Worm (Caenorhabditis elegans) whole organism, L1 larva: ENCODE data around the gene col-175.

Experiments used
- C04F5.9 ChIP-seq: sonication (generic microtip); optimal IDR thresholded peaks from 2 replicates; lab custom pipeline; 2016; ENCODE audit warnings: missing genetic modification characterization, missing compliant biosample characterization
- F16B12.6 ChIP-seq: fragments of 150-350 bp; optimal IDR thresholded peaks from 2 replicates; lab custom pipeline; 2014; ENCODE audit warnings: missing biosample characterization, missing genetic modification characterization
- Y116A8C.19 ChIP-seq: sonication (generic microtip); optimal IDR thresholded peaks from 2 replicates; lab custom pipeline; 2016; ENCODE audit warnings: missing compliant biosample characterization, missing genetic modification characterization, borderline replicate concordance
- aha-1 ChIP-seq: fragments of 150-350 bp; optimal IDR thresholded peaks from 2 replicates; lab custom pipeline; 2014; ENCODE audit warnings: missing biosample characterization, missing genetic modification characterization
- alr-1 ChIP-seq: fragments of 200-800 bp; sonication (Bioruptor generic); optimal IDR thresholded peaks from 2 replicates; lab custom pipeline; 2018; ENCODE audit warnings: borderline replicate concordance, mild to moderate bottlenecking, missing genetic modification characterization, missing compliant biosample characterization
- aly-2 ChIP-seq: fragments of 150-350 bp; optimal IDR thresholded peaks from 2 replicates; lab custom pipeline; 2014; ENCODE audit warnings: missing biosample characterization, missing genetic modification characterization
- ama-1 ChIP-seq: fragments of 150-350 bp; optimal IDR thresholded peaks from 2 replicates; lab custom pipeline; 2014
- ceh-8 ChIP-seq: fragments of 200-800 bp; sonication (Bioruptor generic); optimal IDR thresholded peaks from 2 replicates; lab custom pipeline; 2018; ENCODE audit warnings: mild to moderate bottlenecking, missing genetic modification characterization, moderate library complexity, missing compliant biosample characterization
- ceh-82 ChIP-seq, 3 experiments: fragments of 150-350 bp in 1 of 3; sonication (generic microtip) in 2 of 3; optimal IDR thresholded peaks; 2 replicates each; lab custom pipeline; 2014 to 2017; ENCODE audit warnings: missing biosample characterization in 3 of 3, missing genetic modification characterization in 3 of 3
- ceh-88 ChIP-seq: fragments of 200-800 bp; sonication (Bioruptor generic); IDR thresholded peaks from 2 replicates; pipeline ENCODE4 v1.3.6; 2022; ENCODE audit warnings: missing genetic modification characterization, missing compliant biosample characterization
- ceh-90 ChIP-seq: sonication (generic microtip); optimal IDR thresholded peaks from 2 replicates; lab custom pipeline; 2016; ENCODE audit warnings: missing genetic modification characterization, missing compliant biosample characterization
- dsc-1 ChIP-seq: sonication (generic microtip); optimal IDR thresholded peaks from 2 replicates; lab custom pipeline; 2016; ENCODE audit warnings: mild to moderate bottlenecking, missing genetic modification characterization, missing compliant biosample characterization
- efl-1 ChIP-seq, 4 experiments: fragments of 150-350 bp; optimal IDR thresholded peaks in 3 of 4; peaks in 1 of 4; 1 replicate in 1 of 4; 2 replicates in 3 of 4; lab custom pipeline; 2014; ENCODE audit warnings: missing biosample characterization in 2 of 4, missing genetic modification characterization in 2 of 4, missing genetic modification reagents in 2 of 4
- egl-13 ChIP-seq: sonication (generic microtip); optimal IDR thresholded peaks from 2 replicates; lab custom pipeline; 2016; ENCODE audit warnings: missing genotype, missing genetic modification reagents, missing genetic modification characterization, missing compliant biosample characterization
- egl-27 ChIP-seq, 2 experiments: fragments of 150-350 bp in 1 of 2; sonication (generic microtip); optimal IDR thresholded peaks; 3 replicates each; lab custom pipeline; 2017 to 2018; ENCODE audit warnings: missing biosample characterization in 2 of 2, missing genetic modification characterization in 2 of 2, missing genetic modification reagents in 2 of 2
- elt-2 ChIP-seq: sonication (generic microtip); optimal IDR thresholded peaks from 2 replicates; lab custom pipeline; 2016; ENCODE audit warnings: missing genetic modification characterization, mild to moderate bottlenecking, inconsistent platforms, missing compliant biosample characterization, missing genetic modification reagents
- elt-3 ChIP-seq, 6 experiments: fragments of 150-350 bp in 1 of 6; sonication (generic microtip); optimal IDR thresholded peaks; 2 replicates each; lab custom pipeline; 2017 to 2018; ENCODE audit warnings: missing biosample characterization in 6 of 6, missing genetic modification characterization in 6 of 6, inconsistent platforms in 1 of 6
- ets-5 ChIP-seq: fragments of 200-800 bp; sonication (Bioruptor generic); IDR thresholded peaks from 2 replicates; pipeline ENCODE4 v1.3.6; 2022; ENCODE audit warnings: missing genetic modification characterization, missing compliant biosample characterization
- fkh-10 ChIP-seq: sonication (generic microtip); optimal IDR thresholded peaks from 2 replicates; lab custom pipeline; 2017; ENCODE audit warnings: missing biosample characterization, missing genetic modification reagents, missing genetic modification characterization
- fkh-8 ChIP-seq: sonication (generic microtip); optimal IDR thresholded peaks from 2 replicates; lab custom pipeline; 2016; ENCODE audit warnings: mild to moderate bottlenecking, missing genetic modification characterization, missing compliant biosample characterization
- fos-1 ChIP-seq: fragments of 150-350 bp; optimal IDR thresholded peaks from 2 replicates; lab custom pipeline; 2014; ENCODE audit warnings: missing biosample characterization, missing genetic modification characterization
- grh-1 ChIP-seq: fragments of 200-800 bp; sonication (Bioruptor generic); IDR thresholded peaks from 2 replicates; pipeline ENCODE4 v1.3.6; 2022; ENCODE audit warnings: missing genetic modification reagents, missing genetic modification characterization, missing compliant biosample characterization
- hlh-4 ChIP-seq: sonication (generic microtip); optimal IDR thresholded peaks from 2 replicates; lab custom pipeline; 2016; ENCODE audit warnings: mild to moderate bottlenecking, missing genetic modification characterization, missing compliant biosample characterization
- irx-1 ChIP-seq: sonication (generic microtip); optimal IDR thresholded peaks from 2 replicates; lab custom pipeline; 2016; ENCODE audit warnings: missing genetic modification characterization, missing compliant biosample characterization
- jun-1 ChIP-seq: fragments of 150-350 bp; optimal IDR thresholded peaks from 2 replicates; lab custom pipeline; 2014; ENCODE audit warnings: missing biosample characterization, missing genetic modification reagents, missing genetic modification characterization
- lin-13 ChIP-seq: fragments of 150-350 bp; optimal IDR thresholded peaks from 2 replicates; lab custom pipeline; 2014; ENCODE audit warnings: missing biosample characterization, missing genetic modification reagents, missing genetic modification characterization
- lin-35 ChIP-seq, 2 experiments: fragments of 150-350 bp; optimal IDR thresholded peaks; 2 replicates each; lab custom pipeline; 2014; ENCODE audit warnings: missing biosample characterization in 2 of 2, missing genetic modification characterization in 2 of 2, missing genetic modification reagents in 2 of 2
- lin-39 ChIP-seq: fragments of 150-350 bp; optimal IDR thresholded peaks from 2 replicates; lab custom pipeline; 2014; ENCODE audit warnings: missing biosample characterization, missing genetic modification reagents, missing genetic modification characterization
- lir-3 ChIP-seq: sonication (generic microtip); optimal IDR thresholded peaks from 2 replicates; lab custom pipeline; 2016; ENCODE audit warnings: mild to moderate bottlenecking, missing genetic modification characterization, moderate library complexity, missing compliant biosample characterization; ENCODE audit not compliant: poor library complexity
- lsy-2 ChIP-seq, 2 experiments: fragments of 150-350 bp; optimal IDR thresholded peaks; 2 replicates each; lab custom pipeline; 2014; ENCODE audit warnings: missing biosample characterization in 2 of 2, missing genetic modification characterization in 2 of 2
- mab-9 ChIP-seq: fragments of 200-800 bp; sonication (Bioruptor generic); IDR thresholded peaks from 2 replicates; pipeline ENCODE4 v1.3.6; 2022; ENCODE audit warnings: missing genetic modification reagents, missing genetic modification characterization, missing compliant biosample characterization
- mef-2 ChIP-seq: fragments of 150-350 bp; optimal IDR thresholded peaks from 2 replicates; lab custom pipeline; 2014; ENCODE audit warnings: missing biosample characterization, missing genetic modification characterization
- nhr-20 ChIP-seq: sonication (generic microtip); optimal IDR thresholded peaks from 2 replicates; lab custom pipeline; 2016; ENCODE audit warnings: mild to moderate bottlenecking, missing genetic modification characterization, missing compliant biosample characterization
- nhr-237 ChIP-seq: fragments of 150-350 bp; optimal IDR thresholded peaks from 2 replicates; lab custom pipeline; 2014; ENCODE audit warnings: missing biosample characterization, missing genetic modification characterization
- nhr-28 ChIP-seq: fragments of 150-350 bp; optimal IDR thresholded peaks from 2 replicates; lab custom pipeline; 2014; ENCODE audit warnings: missing biosample characterization, missing genetic modification characterization
- nhr-71 ChIP-seq: sonication (generic microtip); optimal IDR thresholded peaks from 2 replicates; lab custom pipeline; 2016; ENCODE audit warnings: mild to moderate bottlenecking, missing genetic modification characterization, moderate library complexity, missing compliant biosample characterization
- nhr-76 ChIP-seq: sonication (generic microtip); optimal IDR thresholded peaks from 2 replicates; lab custom pipeline; 2017; ENCODE audit warnings: missing biosample characterization, missing genetic modification characterization
- nhr-77 ChIP-seq: fragments of 150-350 bp; optimal IDR thresholded peaks from 2 replicates; lab custom pipeline; 2014; ENCODE audit warnings: missing biosample characterization, missing genetic modification characterization
- nhr-85 ChIP-seq: sonication (generic microtip); peaks from one replicate; lab custom pipeline; 2016; ENCODE audit warnings: missing genetic modification characterization, inconsistent platforms, missing compliant biosample characterization
- pax-3 ChIP-seq: fragments of 200-800 bp; sonication (Bioruptor generic); optimal IDR thresholded peaks from 2 replicates; lab custom pipeline; 2018; ENCODE audit warnings: mild to moderate bottlenecking, missing genetic modification characterization, moderate library complexity, missing compliant biosample characterization
- pqm-1 ChIP-seq: sonication (generic microtip); optimal IDR thresholded peaks from 3 replicates; lab custom pipeline; 2017; ENCODE audit warnings: missing biosample characterization, missing genetic modification characterization
- snu-23 ChIP-seq: sonication (generic microtip); optimal IDR thresholded peaks from 2 replicates; lab custom pipeline; 2016; ENCODE audit warnings: missing genetic modification characterization, missing compliant biosample characterization
- sup-37 ChIP-seq: fragments of 200-800 bp; sonication (Bioruptor generic); optimal IDR thresholded peaks from 2 replicates; lab custom pipeline; 2018; ENCODE audit warnings: mild to moderate bottlenecking, missing genetic modification characterization, missing compliant biosample characterization
- swsn-7 ChIP-seq: sonication (generic microtip); optimal IDR thresholded peaks from 2 replicates; lab custom pipeline; 2016; ENCODE audit warnings: missing genetic modification characterization, missing compliant biosample characterization
- tbx-2 ChIP-seq: sonication (generic microtip); optimal IDR thresholded peaks from 2 replicates; lab custom pipeline; 2016; ENCODE audit warnings: missing genetic modification characterization, missing compliant biosample characterization
- unc-130 ChIP-seq: fragments of 150-350 bp; optimal IDR thresholded peaks from 2 replicates; lab custom pipeline; 2017; ENCODE audit warnings: missing biosample characterization, missing genetic modification characterization, inconsistent platforms
- unc-30 ChIP-seq: sonication (generic microtip); optimal IDR thresholded peaks from 2 replicates; lab custom pipeline; 2017; ENCODE audit warnings: missing biosample characterization, missing genetic modification characterization
- unc-62 ChIP-seq: fragments of 150-350 bp; optimal IDR thresholded peaks from 2 replicates; lab custom pipeline; 2014; ENCODE audit warnings: missing biosample characterization, missing genetic modification reagents, missing genetic modification characterization
- unc-86 ChIP-seq: sonication (generic microtip); optimal IDR thresholded peaks from 2 replicates; lab custom pipeline; 2016; ENCODE audit warnings: missing genetic modification characterization, missing compliant biosample characterization
- zip-4 ChIP-seq: fragments of 200-800 bp; sonication (Bioruptor generic); optimal IDR thresholded peaks from 2 replicates; lab custom pipeline; 2018; ENCODE audit warnings: mild to moderate bottlenecking, missing genetic modification characterization, moderate library complexity, missing compliant biosample characterization
- ztf-11 ChIP-seq, 2 experiments: sonication (generic microtip); optimal IDR thresholded peaks; 2 replicates each; lab custom pipeline; 2016 to 2017; ENCODE audit warnings: missing genetic modification characterization in 2 of 2, missing biosample characterization in 1 of 2, missing compliant biosample characterization in 1 of 2

The col-175 gene

ce11 chrX:9225273-9225672 lies 9.1 kb downstream of the col-175 start (continued):
- TF ChIP-seq nhr-85 (tag; lab: Kevin White, UChicago): peak; percentile 93

ce11 chrX:9213873-9214341 lies 20.5 kb downstream of the col-175 start, which contains the start of gene C35B8.3:
C35B8.3 (plus strand) TSS chrX:9213923.
- TF ChIP-seq sup-37: no peak
- no peak for TF ChIP-seq dsc-1 (tag; lab: Kevin White, UChicago)
- TF ChIP-seq efl-1 (optimal IDR thresholded peaks at IDR 0.05; lab: Kevin White, UChicago): no peak
- peak in 1 of 2 experiments; percentile 91 for TF ChIP-seq efl-1 (GFP tag; optimal IDR thresholded peaks at IDR 0.05 in 1 of 2; lab: Kevin White, UChicago)
- peak in 1 of 2 experiments; percentile 79 for TF ChIP-seq lin-35 (GFP tag; optimal IDR thresholded peaks at IDR 0.05; lab: Kevin White, UChicago)
- TF ChIP-seq elt-2 (tag; lab: Kevin White, UChicago): peak; percentile 81
- TF ChIP-seq Y116A8C.19 (tag; lab: Kevin White, UChicago): no peak
- no peak for TF ChIP-seq mab-9 (GFP tag; lab: Robert Waterston, UW)
- TF ChIP-seq pax-3 (tag; lab: Kevin White, UChicago): no peak
- TF ChIP-seq lin-13 (GFP tag; lab: Kevin White, UChicago): no peak
- no peak for TF ChIP-seq lir-3 (tag; lab: Kevin White, UChicago)
- no peak for TF ChIP-seq hlh-4 (tag; lab: Kevin White, UChicago)
- TF ChIP-seq aly-2 (tag; lab: Kevin White, UChicago): no peak
- no peak for TF ChIP-seq alr-1 (tag; lab: Kevin White, UChicago)
- no peak for TF ChIP-seq lin-39 (tag; lab: Kevin White, UChicago)
- TF ChIP-seq ceh-82 (tag; optimal IDR thresholded peaks at IDR 0.05; lab: Kevin White, UChicago): no peak
- TF ChIP-seq grh-1: 0 out of 2 replicates have a peak, but pooled peaks have one; percentile 36
- TF ChIP-seq egl-13 (tag; lab: Kevin White, UChicago): no peak
- no peak for TF ChIP-seq ama-1
- peak; percentile 60 for TF ChIP-seq unc-130
- no peak for TF ChIP-seq swsn-7 (tag; lab: Kevin White, UChicago)
- TF ChIP-seq nhr-28 (tag; lab: Kevin White, UChicago): no peak
- TF ChIP-seq nhr-77: no peak
- peak; percentile 90 for TF ChIP-seq nhr-20 (tag; lab: Kevin White, UChicago)
- TF ChIP-seq aha-1 (tag; lab: Kevin White, UChicago): no peak
- TF ChIP-seq jun-1: peak; percentile 20
- TF ChIP-seq unc-30 (tag; lab: Kevin White, UChicago): no peak
- TF ChIP-seq mef-2: no peak
- TF ChIP-seq ceh-90 (tag; lab: Kevin White, UChicago): no peak
- no peak for TF ChIP-seq unc-86 (tag; lab: Kevin White, UChicago)
- no peak for TF ChIP-seq nhr-76
- TF ChIP-seq fos-1 (tag; lab: Kevin White, UChicago): no peak
- no peak for TF ChIP-seq zip-4
- no peak for TF ChIP-seq pqm-1
- TF ChIP-seq tbx-2: peak; percentile 48
- no peak for TF ChIP-seq egl-27 (tag; optimal IDR thresholded peaks at IDR 0.05; lab: Kevin White, UChicago)
- no peak for TF ChIP-seq fkh-8 (tag; lab: Kevin White, UChicago)
- TF ChIP-seq ets-5 (GFP tag; lab: Robert Waterston, UW): no peak
- no peak for TF ChIP-seq fkh-10 (GFP tag; lab: Kevin White, UChicago)
- TF ChIP-seq snu-23 (GFP tag; lab: Kevin White, UChicago): peak; percentile 76
- no peak for TF ChIP-seq ceh-88 (GFP tag; lab: Robert Waterston, UW)
- no peak for TF ChIP-seq F16B12.6 (tag; lab: Kevin White, UChicago)
- no peak for TF ChIP-seq ztf-11 (tag; optimal IDR thresholded peaks at IDR 0.05; lab: Kevin White, UChicago)
- no peak for TF ChIP-seq unc-62
- TF ChIP-seq ceh-8 (GFP tag; lab: Kevin White, UChicago): no peak
- TF ChIP-seq lsy-2 (tag; optimal IDR thresholded peaks at IDR 0.05; lab: Kevin White, UChicago): peak in 1 of 2 experiments; percentile 47
- peak; percentile 72 for TF ChIP-seq nhr-71 (tag; lab: Kevin White, UChicago)
- TF ChIP-seq elt-3 (tag; optimal IDR thresholded peaks at IDR 0.05; lab: Kevin White, UChicago): peak in 4 of 6 experiments; percentile 15 to 87 (median 42)
- peak; percentile 91 for TF ChIP-seq nhr-85 (tag; lab: Kevin White, UChicago)
- TF ChIP-seq irx-1: no peak
- no peak for TF ChIP-seq nhr-237 (tag; lab: Kevin White, UChicago)
- no peak for TF ChIP-seq C04F5.9
